Worm (Caenorhabditis elegans): ENCODE results near the gene asps-1.

- no peak for TF ChIP-seq elt-3 (tag; optimal IDR thresholded peaks at IDR 0.05)
- TF ChIP-seq aly-2 (tag; optimal IDR thresholded peaks at IDR 0.05): no peak
- no peak for TF ChIP-seq F13H6.1 (tag; optimal IDR thresholded peaks at IDR 0.05)
- TF ChIP-seq fos-1 (tag; optimal IDR thresholded peaks at IDR 0.05): no peak
- no peak for TF ChIP-seq unc-62 (GFP tag; optimal IDR thresholded peaks at IDR 0.05)
- TF ChIP-seq lin-39 (tag; optimal IDR thresholded peaks at IDR 0.05): no peak
- no peak for TF ChIP-seq snpc-4 (tag; optimal IDR thresholded peaks at IDR 0.05)
Observed at ce11 chrV:10358238-10358637, 41.0 kb upstream of the asps-1 start, which contains the start of gene ttll-15.
